Worm (Caenorhabditis elegans) whole organism, L3 larva: ENCODE results near the gene F40D4.17.

Experiments
- R02D3.7 ChIP-seq: fragments of 150-350 bp; optimal IDR thresholded peaks from 2 replicates; lab custom pipeline; 2014; ENCODE audit warnings: missing biosample characterization, missing genetic modification characterization
- ZK546.5 ChIP-seq: sonication (generic microtip); optimal IDR thresholded peaks from 2 replicates; lab custom pipeline; 2017; ENCODE audit warnings: missing biosample characterization, missing genetic modification characterization
- ama-1 ChIP-seq: fragments of 150-350 bp; optimal IDR thresholded peaks from 2 replicates; lab custom pipeline; 2018
- ceh-16 ChIP-seq: sonication (generic microtip); optimal IDR thresholded peaks from 2 replicates; lab custom pipeline; 2017; ENCODE audit warnings: missing biosample characterization, missing genetic modification characterization
- ceh-28 ChIP-seq: fragments of 150-350 bp; optimal IDR thresholded peaks from 2 replicates; lab custom pipeline; 2014; ENCODE audit warnings: missing biosample characterization, missing genetic modification reagents, missing genetic modification characterization
- ceh-82 ChIP-seq: fragments of 150-350 bp; optimal IDR thresholded peaks from 2 replicates; lab custom pipeline; 2014; ENCODE audit warnings: missing biosample characterization, missing genetic modification characterization
- ceh-9 ChIP-seq: sonication (generic microtip); optimal IDR thresholded peaks from 2 replicates; lab custom pipeline; 2018; ENCODE audit warnings: missing biosample characterization, missing genetic modification characterization
- daf-12 ChIP-seq: fragments of 150-350 bp; optimal IDR thresholded peaks from 2 replicates; lab custom pipeline; 2014; ENCODE audit warnings: missing biosample characterization, missing genetic modification reagents, missing genetic modification characterization
- egl-27 ChIP-seq: sonication (generic microtip); optimal IDR thresholded peaks from 4 replicates; lab custom pipeline; 2017; ENCODE audit warnings: missing biosample characterization, missing genetic modification reagents, missing genetic modification characterization
- egl-5 ChIP-seq: fragments of 150-350 bp; optimal IDR thresholded peaks from 2 replicates; lab custom pipeline; 2017; ENCODE audit warnings: missing biosample characterization, missing genetic modification reagents, missing genetic modification characterization, inconsistent platforms
- elt-1 ChIP-seq: fragments of 150-350 bp; optimal IDR thresholded peaks from 2 replicates; lab custom pipeline; 2014; ENCODE audit warnings: missing biosample characterization, missing genetic modification characterization
- elt-2 ChIP-seq: sonication (generic microtip); optimal IDR thresholded peaks from 2 replicates; lab custom pipeline; 2016; ENCODE audit warnings: missing genetic modification reagents, mild to moderate bottlenecking, missing genetic modification characterization, missing compliant biosample characterization
- elt-3 ChIP-seq, 3 experiments: fragments of 150-350 bp in 1 of 3; sonication (generic microtip) in 2 of 3; optimal IDR thresholded peaks; 2 replicates in 2 of 3; 4 replicates in 1 of 3; lab custom pipeline; 2014 to 2017; ENCODE audit warnings: missing biosample characterization in 3 of 3, missing genetic modification characterization in 3 of 3
- eor-1 ChIP-seq, 2 experiments: fragments of 150-350 bp; optimal IDR thresholded peaks; 2 replicates each; lab custom pipeline; 2014 to 2018; ENCODE audit warnings: missing biosample characterization in 2 of 2, missing genetic modification characterization in 2 of 2
- fkh-10 ChIP-seq: sonication (generic microtip); optimal IDR thresholded peaks from 2 replicates; lab custom pipeline; 2017; ENCODE audit warnings: missing biosample characterization, missing genetic modification reagents, missing genetic modification characterization
- fos-1 ChIP-seq: fragments of 150-350 bp; optimal IDR thresholded peaks from 2 replicates; lab custom pipeline; 2014; ENCODE audit warnings: missing biosample characterization, missing genetic modification characterization
- hmg-11 ChIP-seq: sonication (generic microtip); optimal IDR thresholded peaks from 2 replicates; lab custom pipeline; 2016; ENCODE audit warnings: missing genetic modification characterization, missing compliant biosample characterization
- jun-1 ChIP-seq: fragments of 150-350 bp; optimal IDR thresholded peaks from 2 replicates; lab custom pipeline; 2014; ENCODE audit warnings: missing biosample characterization, missing genetic modification reagents, missing genetic modification characterization
- lin-15B ChIP-seq: fragments of 150-350 bp; optimal IDR thresholded peaks from 2 replicates; lab custom pipeline; 2014; ENCODE audit warnings: missing biosample characterization, missing genetic modification characterization
- lin-39 ChIP-seq: fragments of 150-350 bp; optimal IDR thresholded peaks from 2 replicates; lab custom pipeline; 2018; ENCODE audit warnings: missing biosample characterization, missing genetic modification reagents, missing genetic modification characterization
- lsy-12 ChIP-seq: sonication (generic microtip); optimal IDR thresholded peaks from 2 replicates; lab custom pipeline; 2016; ENCODE audit warnings: mild to moderate bottlenecking, missing genetic modification characterization, missing compliant biosample characterization
- mdl-1 ChIP-seq: fragments of 150-350 bp; optimal IDR thresholded peaks from 2 replicates; lab custom pipeline; 2014; ENCODE audit warnings: missing biosample characterization, missing genetic modification characterization
- nhr-12 ChIP-seq: fragments of 150-350 bp; optimal IDR thresholded peaks from 2 replicates; lab custom pipeline; 2014; ENCODE audit warnings: missing biosample characterization, missing genetic modification characterization
- nhr-23 ChIP-seq: fragments of 150-350 bp; optimal IDR thresholded peaks from 2 replicates; lab custom pipeline; 2014; ENCODE audit warnings: missing biosample characterization, missing genetic modification reagents, missing genetic modification characterization
- nhr-237 ChIP-seq: fragments of 150-350 bp; optimal IDR thresholded peaks from 2 replicates; lab custom pipeline; 2014; ENCODE audit warnings: missing biosample characterization, missing genetic modification characterization
- nhr-25 ChIP-seq: sonication (generic microtip); optimal IDR thresholded peaks from 2 replicates; lab custom pipeline; 2017; ENCODE audit warnings: missing biosample characterization, missing genetic modification characterization
- nhr-28 ChIP-seq: fragments of 150-350 bp; optimal IDR thresholded peaks from 2 replicates; lab custom pipeline; 2014; ENCODE audit warnings: missing biosample characterization, missing genetic modification characterization
- nhr-43 ChIP-seq: sonication (generic microtip); optimal IDR thresholded peaks from 2 replicates; lab custom pipeline; 2016; ENCODE audit warnings: mild to moderate bottlenecking, missing genetic modification characterization, missing compliant biosample characterization; ENCODE audit not compliant: poor library complexity, severe bottlenecking
- nhr-67 ChIP-seq: fragments of 150-350 bp; optimal IDR thresholded peaks from 2 replicates; lab custom pipeline; 2014; ENCODE audit warnings: missing biosample characterization, missing genetic modification characterization
- nhr-76 ChIP-seq: fragments of 150-350 bp; sonication (generic microtip); optimal IDR thresholded peaks from 5 replicates; lab custom pipeline; 2014; ENCODE audit warnings: missing biosample characterization, missing genetic modification characterization
- pqm-1 ChIP-seq: fragments of 150-350 bp; optimal IDR thresholded peaks from 2 replicates; lab custom pipeline; 2017; ENCODE audit warnings: missing biosample characterization, missing genetic modification characterization, inconsistent platforms
- sea-2 ChIP-seq: fragments of 150-350 bp; sonication (generic microtip); optimal IDR thresholded peaks from 4 replicates; lab custom pipeline; 2014; ENCODE audit warnings: missing biosample characterization, missing genetic modification reagents, missing genetic modification characterization
- skn-1 ChIP-seq: fragments of 150-350 bp; optimal IDR thresholded peaks from 2 replicates; lab custom pipeline; 2014; ENCODE audit warnings: missing biosample characterization, missing genetic modification characterization
- snpc-4 ChIP-seq: fragments of 150-350 bp; optimal IDR thresholded peaks from 2 replicates; lab custom pipeline; 2014; ENCODE audit warnings: missing biosample characterization, missing genetic modification characterization
- tbx-2 ChIP-seq: sonication (generic microtip); optimal IDR thresholded peaks from 2 replicates; lab custom pipeline; 2016; ENCODE audit warnings: mild to moderate bottlenecking, missing genetic modification characterization, missing compliant biosample characterization
- unc-62 ChIP-seq: fragments of 150-350 bp; sonication (generic microtip); optimal IDR thresholded peaks from 4 replicates; lab custom pipeline; 2014; ENCODE audit warnings: missing biosample characterization, missing genetic modification reagents, missing genetic modification characterization
- ztf-4 ChIP-seq: fragments of 150-350 bp; optimal IDR thresholded peaks from 2 replicates; lab custom pipeline; 2014; ENCODE audit warnings: missing biosample characterization, missing genetic modification characterization

Gene F40D4.17

ce11 chrV:17155384-17155858 is at the start of gene F40D4.17:
TSS of gene F40D4.17 (minus strand) at chrV:17155434.
- TF ChIP-seq nhr-237, result no peak
- TF ChIP-seq skn-1 (tag; lab: Kevin White, UChicago), result no peak
- no peak for TF ChIP-seq lsy-12 (tag; lab: Kevin White, UChicago)
- no peak for TF ChIP-seq ceh-9
- TF ChIP-seq elt-1 (tag; lab: Kevin White, UChicago), result no peak
- TF ChIP-seq fos-1 (tag; lab: Kevin White, UChicago), result no peak
- TF ChIP-seq unc-62 (GFP tag; lab: Kevin White, UChicago), result no peak
- no peak for TF ChIP-seq ztf-4
- TF ChIP-seq elt-3 (tag; optimal IDR thresholded peaks at IDR 0.05; lab: Kevin White, UChicago), result no peak
- no peak for TF ChIP-seq snpc-4
- no peak for TF ChIP-seq fkh-10 (GFP tag; lab: Kevin White, UChicago)
- TF ChIP-seq tbx-2 (tag; lab: Kevin White, UChicago), result no peak
- no peak for TF ChIP-seq lin-15B (tag; lab: Kevin White, UChicago)
- no peak for TF ChIP-seq mdl-1
- TF ChIP-seq nhr-76 (tag; lab: Kevin White, UChicago), result no peak
- TF ChIP-seq, all 47 proteins: peak for 0

ce11 chrV:17201847-17202246 is 46.6 kb upstream of the F40D4.17 start, which contains the start of gene Y68A4A.10:
TSS of gene Y68A4A.10 (plus strand) at chrV:17202147.
- TF ChIP-seq tbx-2 (tag; lab: Kevin White, UChicago) (no peak), skn-1 (tag; lab: Kevin White, UChicago) (no peak), nhr-23 (no peak), eor-1 (tag; optimal IDR thresholded peaks at IDR 0.05; lab: Kevin White, UChicago) (no peak), ceh-28 (no peak), nhr-25 (no peak), elt-3 (tag; optimal IDR thresholded peaks at IDR 0.05; lab: Kevin White, UChicago) (no peak), ceh-16 (no peak), lin-15B (tag; lab: Kevin White, UChicago) (no peak), nhr-67 (tag; lab: Kevin White, UChicago) (no peak), pqm-1 (tag; lab: Kevin White, UChicago) (no peak), elt-2 (no peak), nhr-12 (no peak)
- TF ChIP-seq, all 47 proteins: peak for 0

DNA sequence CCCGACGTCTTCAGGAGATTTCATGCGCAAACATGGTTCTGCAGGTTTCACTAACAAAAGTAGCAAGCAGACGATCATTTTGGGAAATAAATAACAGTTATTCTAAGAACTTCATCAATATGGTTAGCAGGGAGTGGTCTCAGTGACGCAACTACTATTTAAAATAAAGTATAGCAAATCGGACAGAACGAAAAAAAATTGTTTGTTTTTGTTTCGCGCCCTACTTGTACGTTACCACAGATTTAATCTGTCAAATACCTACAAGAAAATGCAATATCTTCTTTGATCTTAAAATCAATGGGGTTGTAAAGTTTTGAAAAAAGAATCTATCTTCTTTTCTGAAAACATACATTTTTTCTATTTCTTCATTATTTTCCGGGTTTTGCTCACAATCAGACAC is 43.7 kb upstream of the F40D4.17 start, which contains the start of gene srz-96:
srz-96 (plus strand) TSS at position 301 of the 400 bp plus-strand sequence.
- no peak for TF ChIP-seq fkh-10 (GFP tag; lab: Kevin White, UChicago)
- TF ChIP-seq jun-1 (tag; lab: Kevin White, UChicago), result no peak
- TF ChIP-seq, all 47 proteins: peak for 0

- TF ChIP-seq nhr-23, result no peak
- TF ChIP-seq tbx-2 (tag; lab: Kevin White, UChicago), result no peak
- TF ChIP-seq hmg-11 (tag; lab: Kevin White, UChicago), result no peak
- TF ChIP-seq ama-1 (lab: Kevin White, UChicago), result no peak
- TF ChIP-seq egl-27 (tag; lab: Kevin White, UChicago), result no peak
- TF ChIP-seq daf-12 (tag; lab: Kevin White, UChicago), result no peak
- TF ChIP-seq ztf-4, result no peak
- TF ChIP-seq elt-2, result no peak
- no peak for TF ChIP-seq sea-2
- no peak for TF ChIP-seq nhr-25
- TF ChIP-seq ceh-16, result no peak
- TF ChIP-seq nhr-67 (tag; lab: Kevin White, UChicago), result no peak
- TF ChIP-seq unc-62 (GFP tag; lab: Kevin White, UChicago), result no peak
- TF ChIP-seq lin-39 (tag; lab: Kevin White, UChicago), result no peak
Observed at ce11 chrV:17192238-17192637, 37.0 kb upstream of the F40D4.17 start, which contains the start of gene srz-47. TSS of gene srz-47 (minus strand) at chrV:17192338.

ce11 chrV:17190399-17190798 is 35.2 kb upstream of the F40D4.17 start, which contains the start of gene str-199:
TSS of gene str-199 (minus strand) at chrV:17190499.
- TF ChIP-seq nhr-43 (tag; lab: Kevin White, UChicago), result no peak
- no peak for TF ChIP-seq nhr-23
- TF ChIP-seq eor-1 (tag; optimal IDR thresholded peaks at IDR 0.05; lab: Kevin White, UChicago), result no peak

DNA sequence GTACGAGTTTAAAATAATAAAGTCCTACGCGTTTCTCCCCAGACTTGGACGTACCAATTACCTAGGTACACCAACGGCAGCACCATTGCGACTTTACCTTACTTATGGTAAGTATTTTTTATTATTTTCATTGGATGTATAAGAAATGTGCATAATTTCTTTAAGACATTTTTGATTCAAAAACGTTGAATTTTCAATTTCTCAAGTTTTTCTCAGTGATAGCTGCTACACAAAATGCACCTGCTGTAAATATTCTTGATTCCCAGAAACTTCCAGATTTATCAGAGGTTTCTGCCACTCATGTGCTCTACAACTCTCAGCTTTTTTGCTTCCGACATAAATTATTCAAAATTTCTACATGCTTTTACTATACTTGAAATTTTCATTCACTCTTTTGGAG is 26.8 kb upstream of the F40D4.17 start, which contains the start of gene srh-159:
srh-159 (plus strand) TSS at position 301 of the 400 bp plus-strand sequence.
- no peak for TF ChIP-seq snpc-4
- TF ChIP-seq sea-2, result no peak
- no peak for TF ChIP-seq nhr-43 (tag; lab: Kevin White, UChicago)
- TF ChIP-seq elt-2, result no peak
- TF ChIP-seq unc-62 (GFP tag; lab: Kevin White, UChicago), result no peak
- no peak for TF ChIP-seq nhr-67 (tag; lab: Kevin White, UChicago)
- no peak for TF ChIP-seq skn-1 (tag; lab: Kevin White, UChicago)
- no peak for TF ChIP-seq ceh-82 (tag; lab: Kevin White, UChicago)
- TF ChIP-seq nhr-28 (tag; lab: Kevin White, UChicago), result no peak
- no peak for TF ChIP-seq ceh-16
- TF ChIP-seq fkh-10 (GFP tag; lab: Kevin White, UChicago), result no peak
- TF ChIP-seq R02D3.7 (tag; lab: Kevin White, UChicago), result no peak
- TF ChIP-seq elt-3 (tag; optimal IDR thresholded peaks at IDR 0.05; lab: Kevin White, UChicago), result no peak
- no peak for TF ChIP-seq egl-5 (tag; lab: Kevin White, UChicago)
- no peak for TF ChIP-seq lin-39 (tag; lab: Kevin White, UChicago)
- no peak for TF ChIP-seq hmg-11 (tag; lab: Kevin White, UChicago)
- TF ChIP-seq ZK546.5 (tag; lab: Kevin White, UChicago), result no peak
- no peak for TF ChIP-seq nhr-25
- no peak for TF ChIP-seq nhr-12
- no peak for TF ChIP-seq daf-12 (tag; lab: Kevin White, UChicago)
